Fruit fly (Drosophila melanogaster) S2 (cell line): ENCODE measurements around the gene Mpv17.

ENCODE experiments used
- CG8478 ChIP-seq: fragments of >200 bp; optimal IDR thresholded peaks from 2 replicates; lab custom pipeline; 2018
- CTCF ChIP-seq, 2 experiments: fragments of >200 bp; optimal IDR thresholded peaks; 2 replicates each; lab custom pipeline; 2018

The Mpv17 gene

DNA sequence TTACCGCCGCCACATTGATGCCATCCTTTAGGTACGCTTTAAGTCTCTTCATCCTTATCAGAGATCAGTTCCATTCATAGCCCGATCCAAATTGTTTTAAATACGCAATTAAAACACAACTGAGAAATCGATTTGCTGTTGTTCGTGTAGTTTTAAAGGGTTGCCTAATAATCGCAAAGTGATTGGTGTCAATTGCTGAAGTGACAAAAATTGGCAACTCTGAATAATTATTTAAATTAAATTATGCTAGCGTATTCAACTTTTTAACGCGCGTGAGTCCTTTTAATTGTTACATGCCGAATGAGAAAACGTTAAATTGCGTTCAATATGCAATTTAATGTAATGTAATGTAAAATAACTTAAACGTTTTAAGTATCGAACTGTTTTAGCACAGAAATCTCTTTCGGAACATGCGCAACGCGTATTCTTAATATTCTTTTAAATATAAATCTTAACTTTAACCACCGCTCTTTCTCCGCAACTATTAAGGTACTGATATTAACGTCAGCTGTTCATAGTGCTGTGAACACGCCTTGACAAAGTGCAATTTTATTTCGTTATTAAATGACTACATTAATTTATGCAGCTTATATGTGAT lies at the start of gene Mpv17:
Mpv17 (minus strand) TSS at position 164 of the 598 bp plus-strand sequence.
- no peak for TF ChIP-seq CG8478 (lab: Kevin White, UChicago)
- TF ChIP-seq CTCF (optimal IDR thresholded peaks at IDR 0.05; lab: Kevin White, UChicago): no peak

- TF ChIP-seq CG8478 (lab: Kevin White, UChicago) (no peak), CTCF (optimal IDR thresholded peaks at IDR 0.05; lab: Kevin White, UChicago) (no peak)
Observed at dm6 chr4:1064652-1065218, 35.6 kb upstream of the Mpv17 start, which contains the start of gene Zyx. Gene Zyx, minus strand, starts transcription at chr4:1065001.

DNA sequence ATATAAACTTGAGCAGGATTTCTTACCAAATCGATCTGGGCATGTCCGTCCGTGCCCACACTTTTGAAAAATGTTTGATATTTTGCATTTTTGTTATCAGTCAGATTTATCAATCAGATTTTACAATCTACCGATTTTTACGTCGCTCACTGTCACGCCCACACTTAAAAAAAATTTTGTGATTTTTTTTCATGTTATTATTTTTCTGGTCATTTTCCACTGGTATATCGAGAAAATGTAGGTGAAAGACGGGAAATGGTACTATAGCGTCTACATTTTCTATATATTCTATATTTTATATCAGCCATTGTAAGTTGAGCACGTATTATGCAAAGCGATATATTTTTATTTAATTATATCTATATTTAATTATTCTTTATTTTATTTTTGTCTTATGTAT lies 35.1 kb upstream of the Mpv17 start:
- no peak for TF ChIP-seq CTCF (optimal IDR thresholded peaks at IDR 0.05; lab: Kevin White, UChicago)
- TF ChIP-seq CG8478 (lab: Kevin White, UChicago): no peak

DNA sequence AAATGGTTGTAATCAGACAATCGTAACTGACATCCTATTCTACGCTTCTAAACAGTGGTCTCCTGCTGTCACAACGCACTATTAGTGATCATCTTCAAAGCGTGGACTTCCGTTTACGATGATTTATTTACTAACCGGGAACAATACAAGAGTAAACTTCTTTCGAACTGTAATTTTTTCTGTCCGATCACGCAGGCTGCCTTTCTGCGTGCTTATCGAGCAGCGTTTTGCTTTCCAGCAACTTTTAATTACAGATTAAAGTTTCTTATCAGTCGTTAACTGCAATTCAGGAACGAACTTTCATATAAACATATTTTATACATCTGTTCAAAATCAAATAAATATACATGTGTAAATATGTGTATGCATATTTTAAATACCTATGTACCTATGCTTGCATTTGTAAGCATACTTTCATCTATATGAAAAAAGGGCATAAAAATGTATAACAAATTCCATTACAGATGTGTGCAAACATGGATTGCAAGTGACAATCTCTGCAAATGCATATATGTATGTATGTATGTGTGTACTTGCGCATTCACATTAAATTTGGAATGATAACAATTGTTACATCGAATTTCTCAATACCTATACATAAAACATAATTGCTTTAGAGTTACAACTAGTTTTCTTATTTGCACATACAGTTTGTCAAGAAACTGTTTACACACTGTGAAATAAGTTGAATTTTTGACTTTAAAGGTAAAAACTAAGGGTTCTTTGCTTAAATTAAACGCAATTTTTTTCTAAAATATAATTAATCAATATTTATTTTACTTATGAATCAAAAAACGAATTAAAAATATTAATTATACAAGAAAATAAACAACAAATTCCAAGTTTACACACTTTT lies 34.0 kb upstream of the Mpv17 start:
- TF ChIP-seq CG8478 (lab: Kevin White, UChicago) (no peak), CTCF (optimal IDR thresholded peaks at IDR 0.05; lab: Kevin White, UChicago) (no peak)

dm6 chr4:1061095-1061432 lies 31.9 kb upstream of the Mpv17 start:
- TF ChIP-seq CTCF (optimal IDR thresholded peaks at IDR 0.05; lab: Kevin White, UChicago) (no peak), CG8478 (lab: Kevin White, UChicago) (no peak)

dm6 chr4:1060373-1061094 lies 31.4 kb upstream of the Mpv17 start, which contains the start of gene apolpp:
Gene apolpp, plus strand, starts transcription at chr4:1060969.
- TF ChIP-seq CG8478 (lab: Kevin White, UChicago) (no peak), CTCF (optimal IDR thresholded peaks at IDR 0.05; lab: Kevin White, UChicago) (no peak)

DNA sequence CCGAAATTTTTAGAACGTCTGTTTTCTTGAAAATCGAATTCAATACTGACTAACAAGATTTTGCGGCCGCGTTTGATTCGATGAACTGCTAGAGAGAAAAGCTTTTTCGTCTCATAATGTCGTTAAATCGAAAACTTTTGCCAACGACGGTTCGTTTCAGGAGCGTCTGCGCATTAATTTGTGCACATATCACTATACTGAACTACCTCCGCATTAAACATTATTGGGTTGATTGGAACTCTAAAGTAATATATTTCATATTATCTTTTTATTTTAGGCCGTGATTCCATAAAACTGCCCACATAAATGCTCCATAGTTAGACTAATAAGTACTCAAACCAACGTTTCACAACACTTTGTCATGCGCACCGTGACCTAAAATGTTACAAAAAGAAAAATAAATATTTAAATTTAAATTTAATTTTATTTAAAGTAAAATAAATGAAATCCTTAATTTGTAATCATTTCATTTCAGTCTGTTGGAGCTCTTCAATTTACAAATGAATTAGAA lies 24.5 kb upstream of the Mpv17 start, which contains the start of gene CaMKII:
CaMKII (minus strand) TSS at position 51 of the 511 bp plus-strand sequence.
- TF ChIP-seq CTCF (optimal IDR thresholded peaks at IDR 0.05; lab: Kevin White, UChicago) (no peak), CG8478 (lab: Kevin White, UChicago) (no peak)

DNA sequence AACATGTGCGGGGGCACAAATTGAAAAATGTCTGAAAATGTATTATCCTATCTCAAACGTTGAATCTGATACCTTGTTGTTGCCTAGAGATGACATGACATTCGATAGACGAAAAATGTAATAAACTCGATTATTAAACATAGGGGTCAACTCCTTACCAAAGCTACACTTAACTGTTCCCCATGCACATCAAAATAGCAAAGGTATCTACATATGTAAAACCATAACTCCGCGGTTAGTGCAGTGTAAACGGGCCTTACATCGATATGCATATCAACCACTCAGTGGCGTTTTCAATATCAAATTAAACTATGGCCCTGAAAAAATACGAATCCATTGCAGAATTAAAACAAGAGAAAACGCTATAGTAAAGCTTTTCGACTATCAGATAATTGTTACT lies 22.1 kb upstream of the Mpv17 start:
- TF ChIP-seq CTCF (optimal IDR thresholded peaks at IDR 0.05; lab: Kevin White, UChicago): peak; percentile 13 to 19
- TF ChIP-seq CG8478 (lab: Kevin White, UChicago): no peak

- TF ChIP-seq CTCF (optimal IDR thresholded peaks at IDR 0.05; lab: Kevin White, UChicago) (no peak), CG8478 (lab: Kevin White, UChicago) (no peak)
Observed at dm6 chr4:1050422-1050821, 21.3 kb upstream of the Mpv17 start.

DNA sequence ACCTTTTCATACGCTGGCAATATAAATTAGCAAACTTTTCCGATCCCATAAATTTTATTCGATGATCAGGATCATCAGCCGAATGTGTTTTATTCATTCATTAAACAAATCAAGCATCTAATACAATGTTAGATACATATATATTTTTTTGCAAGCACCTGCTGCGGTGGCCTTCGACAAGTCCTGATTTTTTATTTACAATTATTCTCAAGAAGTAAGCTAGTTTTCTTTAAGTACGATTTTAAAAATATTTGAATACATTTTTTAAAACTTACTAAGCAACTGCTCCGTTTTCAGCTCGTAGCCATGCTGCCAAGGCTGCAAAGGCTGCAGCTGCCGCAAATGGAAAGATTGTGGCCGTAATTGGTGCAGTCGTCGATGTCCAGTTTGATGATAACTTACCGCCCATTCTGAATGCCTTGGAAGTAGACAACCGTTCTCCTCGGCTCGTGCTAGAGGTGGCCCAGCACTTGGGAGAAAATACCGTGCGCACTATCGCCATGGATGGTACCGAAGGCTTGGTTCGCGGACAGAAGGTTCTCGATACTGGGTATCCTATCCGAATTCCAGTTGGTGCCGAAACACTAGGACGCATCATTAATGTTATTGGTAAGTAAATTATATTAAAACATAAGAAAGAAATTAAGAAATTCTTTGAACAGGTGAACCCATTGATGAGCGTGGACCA lies 3.6 kb upstream of the Mpv17 start:
- TF ChIP-seq CG8478 (lab: Kevin White, UChicago): no peak
- TF ChIP-seq CTCF (optimal IDR thresholded peaks at IDR 0.05; lab: Kevin White, UChicago): no peak

dm6 chr4:1031687-1032140 lies 2.6 kb upstream of the Mpv17 start, which contains the start of gene CG11076:
Gene CG11076, minus strand, starts transcription at chr4:1031757.
- TF ChIP-seq CG8478 (lab: Kevin White, UChicago): no peak
- no peak for TF ChIP-seq CTCF (optimal IDR thresholded peaks at IDR 0.05; lab: Kevin White, UChicago)

DNA sequence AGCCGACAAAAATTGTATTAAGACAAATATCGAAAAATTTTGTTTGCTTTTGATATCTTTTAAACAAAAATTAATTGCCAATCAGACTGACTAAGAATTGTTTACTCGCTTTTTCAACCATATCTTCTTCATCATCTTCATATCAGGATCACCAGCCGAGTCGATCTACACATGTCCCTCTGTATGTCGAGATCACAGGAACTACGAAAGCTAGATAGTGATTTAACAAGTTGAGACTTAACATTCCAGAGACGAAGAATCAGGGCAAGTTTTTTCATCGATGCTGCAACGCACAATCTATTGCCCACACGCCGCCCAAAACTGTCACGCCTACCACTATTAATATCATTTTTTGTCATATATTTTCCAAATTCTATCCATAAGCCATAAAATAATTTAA lies 2.0 kb upstream of the Mpv17 start, which contains the start of gene ATPsynbeta:
ATPsynbeta (plus strand) TSS at position 348 of the 400 bp plus-strand sequence.
- TF ChIP-seq CTCF (optimal IDR thresholded peaks at IDR 0.05; lab: Kevin White, UChicago) (no peak), CG8478 (lab: Kevin White, UChicago) (no peak)

- TF ChIP-seq CG8478 (lab: Kevin White, UChicago): no peak
- no peak for TF ChIP-seq CTCF (optimal IDR thresholded peaks at IDR 0.05; lab: Kevin White, UChicago)
Observed at dm6 chr4:1030692-1031110, 1.5 kb upstream of the Mpv17 start.
